Worm (Caenorhabditis elegans) whole organism, L3 larva: ENCODE results near the gene C06C6.9.

Experiments used
- aly-2 ChIP-seq: fragments of 150-350 bp; optimal IDR thresholded peaks from 2 replicates; lab custom pipeline; 2014; ENCODE audit warnings: missing biosample characterization, missing genetic modification characterization
- ceh-16 ChIP-seq: sonication (generic microtip); optimal IDR thresholded peaks from 2 replicates; lab custom pipeline; 2017; ENCODE audit warnings: missing biosample characterization, missing genetic modification characterization
- ceh-82 ChIP-seq: fragments of 150-350 bp; optimal IDR thresholded peaks from 2 replicates; lab custom pipeline; 2014; ENCODE audit warnings: missing biosample characterization, missing genetic modification characterization
- egl-27 ChIP-seq: sonication (generic microtip); optimal IDR thresholded peaks from 4 replicates; lab custom pipeline; 2017; ENCODE audit warnings: missing biosample characterization, missing genetic modification reagents, missing genetic modification characterization
- nhr-11 ChIP-seq: fragments of 150-350 bp; optimal IDR thresholded peaks from 2 replicates; lab custom pipeline; 2014; ENCODE audit warnings: missing biosample characterization, missing genetic modification characterization
- skn-1 ChIP-seq: fragments of 150-350 bp; optimal IDR thresholded peaks from 2 replicates; lab custom pipeline; 2014; ENCODE audit warnings: missing biosample characterization, missing genetic modification characterization
- unc-62 ChIP-seq: fragments of 150-350 bp; sonication (generic microtip); optimal IDR thresholded peaks from 4 replicates; lab custom pipeline; 2014; ENCODE audit warnings: missing biosample characterization, missing genetic modification reagents, missing genetic modification characterization

ce11 chrV:15965114-15965513 lies 31.4 kb downstream of the C06C6.9 start, which contains the start of gene sri-2:
- TF ChIP-seq skn-1 (no peak), unc-62 (GFP tag; lab: Kevin White, UChicago) (no peak), nhr-11 (no peak), aly-2 (tag; lab: Kevin White, UChicago) (no peak), ceh-16 (no peak), egl-27 (no peak), ceh-82 (no peak)
